Worm (Caenorhabditis elegans): ENCODE data around the gene tank-1.
"Not testable (repeated sequence)": the region's sequence is repeated elsewhere in the genome, so short reads cannot be mapped to it uniquely, and the experiment has no call there.

ce11 chrV:1257054-1257453 is 28.5 kb downstream of the tank-1 start:
- not testable (repeated sequence) for TF ChIP-seq attf-5 (GFP tag; optimal IDR thresholded peaks at IDR 0.05); ztf-18 (tag; optimal IDR thresholded peaks at IDR 0.05); sea-2 (GFP tag; IDR thresholded peaks at IDR 0.05); nfya-1 (tag; optimal IDR thresholded peaks at IDR 0.05; ENCODE audit: borderline replicate concordance, insufficient read depth); him-1 (tag; optimal IDR thresholded peaks at IDR 0.05); egl-18 (GFP tag; IDR thresholded peaks at IDR 0.05); lin-35 (GFP tag; optimal IDR thresholded peaks at IDR 0.05); bed-2 (GFP tag; IDR thresholded peaks at IDR 0.05); egl-44 (GFP tag; IDR thresholded peaks at IDR 0.05); sptf-2 (GFP tag; optimal IDR thresholded peaks at IDR 0.05)
